Worm (Caenorhabditis elegans) whole organism, mixed stage, embryonic: ENCODE measurements around the gene F43B10.1.

Experiments used
- bed-3 ChIP-seq: fragments of 200-800 bp; sonication (Bioruptor generic); optimal IDR thresholded peaks from 3 replicates; lab custom pipeline; 2018; ENCODE audit warnings: mild to moderate bottlenecking, missing genetic modification characterization, moderate library complexity, missing compliant biosample characterization
- blmp-1 ChIP-seq: fragments of 150-350 bp; optimal IDR thresholded peaks from 2 replicates; lab custom pipeline; 2014; ENCODE audit warnings: missing biosample characterization, missing genetic modification characterization
- ceh-39 ChIP-seq: fragments of 150-350 bp; optimal IDR thresholded peaks from 2 replicates; lab custom pipeline; 2014; ENCODE audit warnings: missing biosample characterization, missing genetic modification characterization
- drap-1 ChIP-seq: fragments of 200-800 bp; sonication (Bioruptor generic); optimal IDR thresholded peaks from 3 replicates; lab custom pipeline; 2018; ENCODE audit warnings: mild to moderate bottlenecking, missing genetic modification characterization, missing compliant biosample characterization
- elt-3 ChIP-seq: fragments of 150-350 bp; optimal IDR thresholded peaks from 2 replicates; lab custom pipeline; 2014; ENCODE audit warnings: missing biosample characterization, missing genetic modification characterization
- lin-32 ChIP-seq: fragments of 200-800 bp; sonication (Bioruptor generic); optimal IDR thresholded peaks from 2 replicates; lab custom pipeline; 2018; ENCODE audit warnings: mild to moderate bottlenecking, missing genetic modification characterization, missing compliant biosample characterization
- lsy-2 ChIP-seq: fragments of 150-350 bp; optimal IDR thresholded peaks from 2 replicates; lab custom pipeline; 2014; ENCODE audit warnings: missing biosample characterization, missing genetic modification characterization
- mab-5 ChIP-seq: fragments of 150-350 bp; optimal IDR thresholded peaks from 2 replicates; lab custom pipeline; 2014; ENCODE audit warnings: missing biosample characterization, missing genetic modification characterization
- nhr-28 ChIP-seq: fragments of 150-350 bp; optimal IDR thresholded peaks from 2 replicates; lab custom pipeline; 2014; ENCODE audit warnings: missing biosample characterization, missing genetic modification characterization
- snpc-4 ChIP-seq: fragments of 150-350 bp; optimal IDR thresholded peaks from 2 replicates; lab custom pipeline; 2014; ENCODE audit warnings: missing biosample characterization, missing genetic modification characterization

ce11 chrX:16621467-16621866 lies 41.2 kb downstream of the F43B10.1 start, which contains the start of gene cpg-19:
- no peak for TF ChIP-seq lin-32 (GFP tag; lab: Kevin White, UChicago)
- no peak for TF ChIP-seq elt-3 (tag; lab: Kevin White, UChicago)
- no peak for TF ChIP-seq nhr-28 (tag; lab: Kevin White, UChicago)
- no peak for TF ChIP-seq ceh-39 (tag; lab: Kevin White, UChicago)
- no peak for TF ChIP-seq mab-5 (tag; lab: Kevin White, UChicago)
- TF ChIP-seq lsy-2 (tag; lab: Kevin White, UChicago): no peak
- no peak for TF ChIP-seq bed-3 (GFP tag; lab: Kevin White, UChicago)
- TF ChIP-seq drap-1 (GFP tag; lab: Kevin White, UChicago): no peak
- TF ChIP-seq blmp-1 (tag; lab: Kevin White, UChicago): no peak
- no peak for TF ChIP-seq snpc-4
